Fruit fly (Drosophila melanogaster): ENCODE data around the gene Spc105R.

dm6 chr3L:20772647-20773015 is 27.6 kb upstream of the Spc105R start:
- TF ChIP-seq Myc (optimal IDR thresholded peaks at IDR 0.05) (no peak), Sin3A (optimal IDR thresholded peaks at IDR 0.05) (no peak), psq (optimal IDR thresholded peaks at IDR 0.05) (no peak), insv (optimal IDR thresholded peaks at IDR 0.05) (no peak), h (optimal IDR thresholded peaks at IDR 0.05) (no peak)
